Worm (Caenorhabditis elegans): ENCODE measurements around the gene clec-212.

clec-212 gene

ce11 chrV:7522279-7522678 lies 47.9 kb downstream of the clec-212 start, which contains the start of gene C54F6.15:
Gene C54F6.15 (minus strand): TSS chrV:7522379.
- TF ChIP-seq unc-62 (GFP tag; optimal IDR thresholded peaks at IDR 0.05), result no peak

- TF ChIP-seq unc-62 (GFP tag; optimal IDR thresholded peaks at IDR 0.05), result no peak
These were observed 48.9 kb downstream of the clec-212 start for ce11 chrV:7521304-7521703.

ce11 chrV:7520077-7520476 lies 50.1 kb downstream of the clec-212 start, which contains the start of gene srb-19:
Gene srb-19 (minus strand): TSS chrV:7520177.
- no peak for TF ChIP-seq unc-62 (GFP tag; optimal IDR thresholded peaks at IDR 0.05)

Measured in whole organism, dauer.